Fruit fly (Drosophila melanogaster) whole organism, pupa: Measurements from ENCODE around the gene CG10565.

Experiments
- CG13204 ChIP-seq: fragments of 200-800 bp; sonication (Bioruptor generic); optimal IDR thresholded peaks from 2 replicates; lab custom pipeline; 2018; ENCODE audit warnings: missing biosample characterization, mild to moderate bottlenecking, missing genetic modification characterization, moderate library complexity
- CG14655 ChIP-seq: fragments of 200-800 bp; sonication (Bioruptor generic); optimal IDR thresholded peaks from 3 replicates; lab custom pipeline; 2017; ENCODE audit warnings: mild to moderate bottlenecking, missing biosample characterization, missing genetic modification reagents, missing genetic modification characterization
- CG15710 ChIP-seq: fragments of 200-800 bp; sonication (Bioruptor generic); optimal IDR thresholded peaks from 2 replicates; lab custom pipeline; 2018; ENCODE audit warnings: missing biosample characterization, mild to moderate bottlenecking, missing genetic modification characterization, moderate library complexity
- CG4496 ChIP-seq: fragments of 200-800 bp; sonication (Bioruptor generic); IDR thresholded peaks from 3 replicates; pipeline ENCODE4 v1.3.6; 2022; ENCODE audit warnings: missing biosample characterization, missing genetic modification characterization
- CG8301 ChIP-seq: fragments of 200-800 bp; sonication (Bioruptor generic); optimal IDR thresholded peaks from 2 replicates; lab custom pipeline; 2018; ENCODE audit warnings: missing biosample characterization, mild to moderate bottlenecking, missing genetic modification characterization
- EcR ChIP-seq: fragments of 200-800 bp; sonication (Bioruptor generic); optimal IDR thresholded peaks from 3 replicates; lab custom pipeline; 2019; ENCODE audit warnings: missing biosample characterization, missing genetic modification characterization, mild to moderate bottlenecking, moderate library complexity, missing genetic modification reagents
- Ets98B ChIP-seq: fragments of 200-800 bp; sonication (Bioruptor generic); IDR thresholded peaks from 2 replicates; pipeline ENCODE4 v1.3.6; 2022; ENCODE audit warnings: missing biosample characterization, missing genetic modification characterization
- Pif1A ChIP-seq: fragments of 200-800 bp; sonication (Bioruptor generic); optimal IDR thresholded peaks from 3 replicates; lab custom pipeline; 2016; ENCODE audit warnings: missing biosample characterization, missing genetic modification characterization

- TF ChIP-seq CG13204 (GFP tag; lab: Kevin White, UChicago) (no peak), Ets98B (GFP tag; lab: Robert Waterston, UW) (no peak), Pif1A (GFP tag; lab: Kevin White, UChicago) (no peak), CG15710 (no peak), CG4496 (no peak), EcR (GFP tag; lab: Kevin White, UChicago) (no peak), CG14655 (GFP tag; lab: Kevin White, UChicago) (no peak), CG8301 (tag; lab: Kevin White, UChicago) (no peak)
Measured at dm6 chr3L:21145841-21146395, 9.8 kb upstream of the CG10565 start.
